Fruit fly (Drosophila melanogaster) whole organism, embryonic: Measurements from ENCODE around the gene CG34398.

Experiments
- ATbp ChIP-seq: fragments of 200-800 bp; sonication (Bioruptor generic); optimal IDR thresholded peaks from 2 replicates; lab custom pipeline; 2017; ENCODE audit warnings: missing biosample characterization, mild to moderate bottlenecking, missing genetic modification characterization, missing genetic modification reagents
- Abd-B ChIP-seq: fragments of 200-800 bp; sonication (Bioruptor generic); optimal IDR thresholded peaks from 2 replicates; lab custom pipeline; 2018; ENCODE audit warnings: missing biosample characterization, mild to moderate bottlenecking, missing genetic modification characterization, moderate library complexity
- Atf3 ChIP-seq: fragments of 200-800 bp; sonication (Bioruptor generic); optimal IDR thresholded peaks from 3 replicates; lab custom pipeline; 2016; ENCODE audit warnings: missing biosample characterization, missing genetic modification characterization
- Atf6 ChIP-seq: fragments of 200-800 bp; sonication (Bioruptor generic); IDR thresholded peaks from 2 replicates; pipeline ENCODE4 v1.3.6; 2022; ENCODE audit warnings: missing biosample characterization, missing genetic modification characterization
- CG10209 ChIP-seq: fragments of 200-800 bp; sonication (Bioruptor generic); optimal IDR thresholded peaks from 3 replicates; lab custom pipeline; 2017; ENCODE audit warnings: missing biosample characterization, mild to moderate bottlenecking, missing genetic modification characterization, missing genetic modification reagents
- CG11085 ChIP-seq: fragments of 200-800 bp; sonication (Bioruptor generic); IDR thresholded peaks from 2 replicates; pipeline ENCODE4 v1.3.6; 2022; ENCODE audit warnings: missing biosample characterization, missing genetic modification characterization
- CG13424 ChIP-seq: fragments of 200-800 bp; sonication (Bioruptor generic); optimal IDR thresholded peaks from 2 replicates; lab custom pipeline; 2019; ENCODE audit warnings: missing biosample characterization, mild to moderate bottlenecking, missing genetic modification characterization, moderate library complexity
- CG17361 ChIP-seq: fragments of 200-800 bp; sonication (Bioruptor generic); IDR thresholded peaks from 3 replicates; pipeline ENCODE4 v1.3.6; 2022; ENCODE audit warnings: missing biosample characterization, missing genetic modification characterization
- CG2678 ChIP-seq: fragments of 200-800 bp; sonication (Bioruptor generic); optimal IDR thresholded peaks from 3 replicates; lab custom pipeline; 2019; ENCODE audit warnings: missing biosample characterization, mild to moderate bottlenecking, missing genetic modification characterization, moderate library complexity
- CG2712 ChIP-seq: fragments of 200-800 bp; optimal IDR thresholded peaks from 3 replicates; lab custom pipeline; 2019; ENCODE audit warnings: missing biosample characterization, mild to moderate bottlenecking, missing genetic modification characterization, moderate library complexity
- CG32532 ChIP-seq: fragments of 200-800 bp; sonication (Bioruptor generic); IDR thresholded peaks from 2 replicates; pipeline ENCODE4 v1.3.6; 2022; ENCODE audit warnings: missing biosample characterization, missing genetic modification characterization
- CG34422 ChIP-seq: fragments of 200-800 bp; sonication (Bioruptor generic); IDR thresholded peaks from 3 replicates; pipeline ENCODE4 v1.3.6; 2022; ENCODE audit warnings: missing biosample characterization, missing genetic modification characterization
- CG4730 ChIP-seq: fragments of 200-800 bp; sonication (Bioruptor generic); IDR thresholded peaks from 2 replicates; pipeline ENCODE4 v1.3.6; 2022; ENCODE audit warnings: missing biosample characterization, missing genetic modification characterization
- CG7357 ChIP-seq: fragments of 200-800 bp; sonication (Bioruptor generic); IDR thresholded peaks from 3 replicates; pipeline ENCODE4 v1.3.6; 2022; ENCODE audit warnings: missing biosample characterization, missing genetic modification characterization
- CG7963 ChIP-seq: fragments of 200-800 bp; sonication (Bioruptor generic); IDR thresholded peaks from 3 replicates; pipeline ENCODE4 v1.3.6; 2022; ENCODE audit warnings: missing biosample characterization, missing genetic modification characterization; ENCODE audit not compliant: partially characterized antibody
- CG8944 ChIP-seq: fragments of 200-800 bp; sonication (Bioruptor generic); optimal IDR thresholded peaks from 3 replicates; lab custom pipeline; 2016; ENCODE audit warnings: missing biosample characterization, missing genetic modification characterization
- CG9437 ChIP-seq: fragments of 200-800 bp; sonication (Bioruptor generic); optimal IDR thresholded peaks from 2 replicates; lab custom pipeline; 2018; ENCODE audit warnings: missing biosample characterization, mild to moderate bottlenecking, missing genetic modification characterization
- Deaf1 ChIP-seq: fragments of 200-800 bp; optimal IDR thresholded peaks from 3 replicates; lab custom pipeline; 2019; ENCODE audit warnings: missing biosample characterization, mild to moderate bottlenecking, missing genetic modification characterization, moderate library complexity
- Ets65A ChIP-seq: fragments of 200-800 bp; sonication (Bioruptor generic); peaks from one replicate; lab custom pipeline; 2016; ENCODE audit warnings: missing biosample characterization, missing genetic modification characterization
- Hsf ChIP-seq: fragments of 200-800 bp; sonication (Bioruptor generic); optimal IDR thresholded peaks from 3 replicates; lab custom pipeline; 2016; ENCODE audit warnings: missing biosample characterization, missing genetic modification characterization
- MESR4 ChIP-seq: fragments of 200-800 bp; sonication (Bioruptor generic); optimal IDR thresholded peaks from 2 replicates; lab custom pipeline; 2018; ENCODE audit warnings: missing biosample characterization, mild to moderate bottlenecking, missing genetic modification characterization, moderate library complexity
- Med ChIP-seq: fragments of 200-800 bp; sonication (Bioruptor generic); peaks from one replicate; lab custom pipeline; 2016; ENCODE audit warnings: missing biosample characterization, missing genetic modification characterization, mild to moderate bottlenecking, inconsistent platforms, moderate library complexity
- Myb ChIP-seq: fragments of 200-800 bp; sonication (Bioruptor generic); optimal IDR thresholded peaks from 2 replicates; lab custom pipeline; 2016; ENCODE audit warnings: missing biosample characterization, missing genetic modification characterization
- Oaz ChIP-seq: fragments of 200-800 bp; sonication (Bioruptor generic); IDR thresholded peaks from 2 replicates; pipeline ENCODE4 v1.3.6; 2022; ENCODE audit warnings: missing biosample characterization, missing genetic modification characterization
- Opbp ChIP-seq: fragments of 200-800 bp; sonication (Bioruptor generic); IDR thresholded peaks from 3 replicates; pipeline ENCODE4 v1.3.6; 2022; ENCODE audit warnings: missing biosample characterization, missing genetic modification characterization; ENCODE audit not compliant: partially characterized antibody
- Optix ChIP-seq: fragments of 200-800 bp; sonication (Bioruptor generic); IDR thresholded peaks from 3 replicates; pipeline ENCODE4 v1.3.6; 2022; ENCODE audit warnings: missing biosample characterization, missing genetic modification characterization
- Pdp1 ChIP-seq, 2 experiments: fragments of 200-800 bp; sonication (Bioruptor generic); optimal IDR thresholded peaks; 3 replicates each; lab custom pipeline; 2016; ENCODE audit warnings: missing biosample characterization in 2 of 2, missing genetic modification characterization in 2 of 2, mild to moderate bottlenecking in 1 of 2, moderate library complexity in 1 of 2
- ac ChIP-seq: fragments of 200-800 bp; sonication (Bioruptor generic); optimal IDR thresholded peaks from 3 replicates; lab custom pipeline; 2017; ENCODE audit warnings: missing biosample characterization, mild to moderate bottlenecking, missing genetic modification characterization
- ara ChIP-seq: fragments of 200-800 bp; sonication (Bioruptor generic); IDR thresholded peaks from 2 replicates; pipeline ENCODE4 v1.3.6; 2022; ENCODE audit warnings: missing biosample characterization, missing genetic modification characterization
- bbx ChIP-seq: fragments of 200-800 bp; sonication (Bioruptor generic); IDR thresholded peaks from 2 replicates; pipeline ENCODE4 v1.3.6; 2022; ENCODE audit warnings: missing biosample characterization, missing genetic modification characterization; ENCODE audit not compliant: partially characterized antibody
- caup ChIP-seq: fragments of 200-800 bp; sonication (Bioruptor generic); optimal IDR thresholded peaks from 3 replicates; lab custom pipeline; 2017; ENCODE audit warnings: missing biosample characterization, mild to moderate bottlenecking, missing genetic modification characterization, moderate library complexity; ENCODE audit not compliant: severe bottlenecking
- da ChIP-seq: fragments of 200-800 bp; sonication (Bioruptor generic); optimal IDR thresholded peaks from 2 replicates; lab custom pipeline; 2016; ENCODE audit warnings: missing biosample characterization, missing genetic modification characterization
- danr ChIP-seq: fragments of 200-800 bp; sonication (Bioruptor generic); IDR thresholded peaks from 2 replicates; pipeline ENCODE4 v1.3.6; 2022; ENCODE audit warnings: missing biosample characterization, missing genetic modification characterization
- dysf ChIP-seq: fragments of 200-800 bp; sonication (Bioruptor generic); IDR thresholded peaks from 3 replicates; pipeline ENCODE4 v1.3.6; 2022; ENCODE audit warnings: missing biosample characterization, missing genetic modification characterization
- fd102C ChIP-seq: fragments of 200-800 bp; sonication (Bioruptor generic); optimal IDR thresholded peaks from 2 replicates; lab custom pipeline; 2018; ENCODE audit warnings: missing biosample characterization, mild to moderate bottlenecking, missing genetic modification characterization, moderate library complexity
- gt ChIP-seq: fragments of 200-800 bp; sonication (Bioruptor generic); IDR thresholded peaks from 2 replicates; pipeline ENCODE4 v1.3.6; 2022; ENCODE audit warnings: missing biosample characterization, missing genetic modification characterization
- h ChIP-seq: fragments of >200 bp; optimal IDR thresholded peaks from 2 replicates; lab custom pipeline; 2017
- hb ChIP-seq: fragments of 200-800 bp; sonication (Bioruptor generic); IDR thresholded peaks from 3 replicates; pipeline ENCODE4 v1.3.6; 2022; ENCODE audit warnings: missing biosample characterization, missing genetic modification characterization; ENCODE audit not compliant: partially characterized antibody
- ind ChIP-seq: fragments of 200-800 bp; sonication (Bioruptor generic); optimal IDR thresholded peaks from 3 replicates; lab custom pipeline; 2016; ENCODE audit warnings: missing biosample characterization, missing genetic modification characterization
- phol ChIP-seq: fragments of 200-800 bp; sonication (Bioruptor generic); optimal IDR thresholded peaks from 3 replicates; lab custom pipeline; 2018; ENCODE audit warnings: missing biosample characterization, mild to moderate bottlenecking, missing genetic modification characterization, moderate library complexity
- pzg ChIP-seq: fragments of 200-800 bp; sonication (Bioruptor generic); optimal IDR thresholded peaks from 3 replicates; lab custom pipeline; 2018; ENCODE audit warnings: missing biosample characterization, mild to moderate bottlenecking, missing genetic modification characterization, moderate library complexity
- run ChIP-seq: fragments of 200-800 bp; sonication (Bioruptor generic); optimal IDR thresholded peaks from 3 replicates; lab custom pipeline; 2018; ENCODE audit warnings: missing biosample characterization, mild to moderate bottlenecking, missing genetic modification characterization
- seq ChIP-seq: fragments of 200-800 bp; sonication (Bioruptor generic); IDR thresholded peaks from 2 replicates; pipeline ENCODE4 v1.3.6; 2022; ENCODE audit warnings: missing biosample characterization, missing genetic modification characterization
- slbo ChIP-seq: fragments of 200-800 bp; sonication (Bioruptor generic); IDR thresholded peaks from 2 replicates; pipeline ENCODE4 v1.3.6; 2022; ENCODE audit warnings: missing biosample characterization, missing genetic modification characterization
- sob ChIP-seq: fragments of 200-800 bp; sonication (Bioruptor generic); IDR thresholded peaks from 2 replicates; pipeline ENCODE4 v1.3.6; 2022; ENCODE audit warnings: missing biosample characterization, missing genetic modification characterization
- tll ChIP-seq, 2 experiments: fragments of 200-800 bp in 1 of 2; fragments of >200 bp in 1 of 2; sonication (Bioruptor generic) in 1 of 2; optimal IDR thresholded peaks; 2 replicates each; lab custom pipeline; 2017 to 2019; ENCODE audit warnings: missing biosample characterization in 2 of 2, missing genetic modification characterization in 2 of 2, mild to moderate bottlenecking in 1 of 2, moderate library complexity in 1 of 2
- ttk ChIP-seq: fragments of 200-800 bp; sonication (Bioruptor generic); IDR thresholded peaks from 2 replicates; pipeline ENCODE4 v2.1.2; 2022; ENCODE audit warnings: missing biosample characterization, missing genetic modification characterization
- unpg ChIP-seq: fragments of 200-800 bp; sonication (Bioruptor generic); optimal IDR thresholded peaks from 3 replicates; lab custom pipeline; 2018; ENCODE audit warnings: missing biosample characterization, mild to moderate bottlenecking, missing genetic modification characterization, moderate library complexity

CG34398 gene

DNA sequence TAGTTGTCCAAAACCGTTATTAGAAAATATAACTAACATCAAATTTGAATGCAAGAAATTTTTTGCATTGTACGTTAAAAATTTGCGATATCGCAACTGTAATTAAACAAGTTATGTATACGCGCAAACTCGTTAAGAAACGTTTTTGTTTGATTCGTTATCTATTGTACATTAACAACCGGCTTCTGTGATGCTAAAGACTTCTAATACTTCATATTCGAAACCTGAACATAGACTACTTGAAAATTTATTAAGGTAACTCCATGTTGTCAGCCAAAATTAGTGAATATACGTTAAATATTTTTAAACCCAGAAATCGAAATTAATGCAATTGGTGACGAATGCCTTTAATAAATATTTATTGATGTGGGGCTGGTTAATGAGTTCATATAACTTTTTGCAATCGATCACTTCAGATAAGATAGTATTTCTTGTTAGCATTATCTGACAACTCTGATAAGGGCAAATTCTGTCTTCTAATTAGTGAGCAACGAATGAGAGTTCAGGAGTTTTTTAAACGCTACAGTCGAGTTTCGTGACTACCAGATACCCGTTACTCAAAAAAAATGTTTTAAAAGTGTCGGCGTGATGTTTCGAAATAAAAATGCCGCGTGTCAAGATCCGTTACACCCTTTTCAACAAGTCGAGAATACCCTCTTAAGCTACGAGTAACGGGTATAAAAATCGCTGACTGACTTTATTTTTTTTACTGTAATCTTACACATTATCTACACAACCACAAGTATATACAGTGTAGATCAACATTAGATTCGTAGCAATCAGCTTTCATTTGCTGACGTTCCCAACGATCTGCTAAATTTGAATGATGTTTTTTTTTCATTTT, 53.8 kb downstream of the CG34398 start (continued):
- TF ChIP-seq CG7357 (GFP tag; lab: Robert Waterston, UW) (no peak), sob (GFP tag; lab: Robert Waterston, UW) (peak; percentile 36; the same call in 1 of the 2 replicates), danr (peak; percentile 35; the same call in 1 of the 2 replicates), Oaz (GFP tag; lab: Robert Waterston, UW) (no peak), Deaf1 (tag; lab: Kevin White, UChicago) (no peak), ATbp (peak; percentile 14), Optix (0 out of 3 replicates have a peak, but pooled peaks have one; percentile 26), Ets65A (GFP tag; lab: Kevin White, UChicago) (peak; percentile 94), CG10209 (GFP tag; lab: Kevin White, UChicago) (peak; percentile 14), ac (GFP tag; lab: Kevin White, UChicago) (no peak), da (GFP tag; lab: Kevin White, UChicago) (no peak), Myb (GFP tag; lab: Kevin White, UChicago) (peak; percentile 91), CG7963 (GFP tag; lab: Robert Waterston, UW) (0 out of 3 replicates have a peak, but pooled peaks have one; percentile 18), CG17361 (GFP tag; lab: Robert Waterston, UW) (peak; percentile 62; the same call in 2 of the 3 replicates), CG13424 (tag; lab: Kevin White, UChicago) (peak; percentile 1), seq (GFP tag; lab: Robert Waterston, UW) (0 out of 2 replicates have a peak, but pooled peaks have one; percentile 24), CG4730 (0 out of 2 replicates have a peak, but pooled peaks have one; percentile 26), CG32532 (peak; percentile 70), CG2678 (tag; lab: Kevin White, UChicago) (peak; percentile 47), fd102C (GFP tag; lab: Kevin White, UChicago) (no peak), CG9437 (GFP tag; lab: Kevin White, UChicago) (peak; percentile 16), Abd-B (GFP tag; lab: Kevin White, UChicago) (no peak), gt (GFP tag; lab: Robert Waterston, UW) (no peak), ttk (GFP tag; lab: Robert Waterston, UW) (peak; percentile 49), hb (GFP tag; lab: Robert Waterston, UW) (no peak; the same call in 2 of the 3 replicates), CG2712 (tag; lab: Kevin White, UChicago) (peak; percentile 61), Atf6 (GFP tag; lab: Robert Waterston, UW) (peak; percentile 66), CG8944 (GFP tag; lab: Kevin White, UChicago) (peak; percentile 33), CG11085 (GFP tag; lab: Robert Waterston, UW) (peak; percentile 31; the same call in 1 of the 2 replicates), MESR4 (no peak), caup (peak; percentile 38), Pdp1 (GFP tag; optimal IDR thresholded peaks at IDR 0.05; lab: Kevin White, UChicago) (peak; percentile 7 to 25), slbo (GFP tag; lab: Robert Waterston, UW) (peak; percentile 71), ara (peak; percentile 54; the same call in 1 of the 2 replicates), Opbp (GFP tag; lab: Robert Waterston, UW) (peak; percentile 76; the same call in 2 of the 3 replicates), Hsf (peak; percentile 28), Atf3 (no peak), pzg (GFP tag; lab: Kevin White, UChicago) (peak; percentile 9), phol (peak; percentile 35), CG34422 (0 out of 3 replicates have a peak, but pooled peaks have one; percentile 50), ind (GFP tag; lab: Kevin White, UChicago) (peak; percentile 35), h (lab: Kevin White, UChicago) (no peak), dysf (GFP tag; lab: Robert Waterston, UW) (no peak), tll (GFP tag; optimal IDR thresholded peaks at IDR 0.05; lab: Kevin White, UChicago) (peak in 1 of 2 experiments; percentile 26), bbx (no peak), unpg (GFP tag; lab: Kevin White, UChicago) (peak; percentile 42), run (tag; lab: Kevin White, UChicago) (peak; percentile 9), Med (GFP tag; lab: Kevin White, UChicago) (peak; percentile 93)
